Worm (Caenorhabditis elegans) whole organism, L4/young adult: ENCODE results near the gene smcr-8.

Source experiments
- W03F9.2 ChIP-seq: fragments of 150-350 bp; optimal IDR thresholded peaks from 2 replicates; lab custom pipeline; 2014; ENCODE audit warnings: missing biosample characterization, missing genetic modification characterization
- dao-5 ChIP-seq: sonication (generic microtip); optimal IDR thresholded peaks from 2 replicates; lab custom pipeline; 2016; ENCODE audit warnings: missing genotype, missing genetic modification characterization, moderate library complexity, missing compliant biosample characterization
- him-1 ChIP-seq: sonication (generic microtip); optimal IDR thresholded peaks from 2 replicates; lab custom pipeline; 2016; ENCODE audit warnings: missing genotype, missing genetic modification reagents, missing genetic modification characterization, missing compliant biosample characterization

DNA sequence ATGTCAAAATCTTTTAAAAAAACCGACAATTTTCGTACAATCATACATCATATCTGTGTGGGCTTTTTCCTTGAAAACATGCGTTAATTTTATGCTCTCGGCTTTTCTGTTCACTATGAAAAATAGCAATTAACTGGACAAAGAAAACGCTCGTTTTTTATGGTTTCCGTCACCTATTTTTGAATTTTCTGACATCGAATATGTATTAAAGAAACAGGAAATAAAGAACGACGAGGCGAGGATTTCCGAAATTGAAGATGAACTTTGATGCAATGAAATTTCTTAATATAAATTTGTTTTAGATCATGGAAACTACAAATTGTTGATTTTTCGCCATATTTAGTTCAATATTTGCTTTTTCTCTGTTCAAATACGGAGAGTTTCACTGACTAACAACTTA is 15.2 kb upstream of the smcr-8 start:
- TF ChIP-seq W03F9.2 (tag; lab: Kevin White, UChicago) (no peak), dao-5 (tag; lab: Kevin White, UChicago) (no peak), him-1 (no peak)
